Worm (Caenorhabditis elegans): ENCODE results near the gene F36G9.7.

The F36G9.7 gene

ce11 chrV:15955497-15955896 is 14.1 kb downstream of the F36G9.7 start, which contains the start of gene srh-186:
Gene srh-186 (plus strand): TSS chrV:15955797.
- no peak for TF ChIP-seq tbx-8 (GFP tag; optimal IDR thresholded peaks at IDR 0.05)
- no peak for TF ChIP-seq ham-2 (GFP tag; optimal IDR thresholded peaks at IDR 0.05)
- no peak for TF ChIP-seq elt-1 (tag; optimal IDR thresholded peaks at IDR 0.05; ENCODE audit: borderline replicate concordance, insufficient read depth)
- TF ChIP-seq sem-2 (GFP tag; optimal IDR thresholded peaks at IDR 0.05), result no peak
- TF ChIP-seq mab-5 (tag; optimal IDR thresholded peaks at IDR 0.05), result no peak
- no peak for TF ChIP-seq ztf-11 (tag; optimal IDR thresholded peaks at IDR 0.05)
- no peak for TF ChIP-seq cnd-1 (tag; optimal IDR thresholded peaks at IDR 0.05)
- no peak for TF ChIP-seq blmp-1 (tag; optimal IDR thresholded peaks at IDR 0.05)
- TF ChIP-seq snpc-4 (tag; optimal IDR thresholded peaks at IDR 0.05), result no peak
- no peak for TF ChIP-seq lin-32 (GFP tag; optimal IDR thresholded peaks at IDR 0.05)
- TF ChIP-seq lin-13 (tag; optimal IDR thresholded peaks at IDR 0.05), result no peak

ce11 chrV:15954932-15955331 is 14.6 kb downstream of the F36G9.7 start, which contains the start of gene srw-57:
Gene srw-57 (minus strand): TSS chrV:15955032.
- no peak for TF ChIP-seq elt-1 (tag; optimal IDR thresholded peaks at IDR 0.05; ENCODE audit: borderline replicate concordance, insufficient read depth)
- TF ChIP-seq drap-1 (GFP tag; optimal IDR thresholded peaks at IDR 0.05), result no peak
- TF ChIP-seq hlh-1 (tag; optimal IDR thresholded peaks at IDR 0.05), result no peak
- no peak for TF ChIP-seq sptf-1 (tag; optimal IDR thresholded peaks at IDR 0.05)
- no peak for TF ChIP-seq nhr-2 (tag; optimal IDR thresholded peaks at IDR 0.05)

- TF ChIP-seq drap-1 (GFP tag; optimal IDR thresholded peaks at IDR 0.05), result no peak
- TF ChIP-seq nhr-237 (tag; optimal IDR thresholded peaks at IDR 0.05), result no peak
- TF ChIP-seq nhr-76 (tag; optimal IDR thresholded peaks at IDR 0.05), result no peak
- no peak for TF ChIP-seq cnd-1 (tag; optimal IDR thresholded peaks at IDR 0.05)
- no peak for TF ChIP-seq mls-2 (tag; optimal IDR thresholded peaks at IDR 0.05)
- TF ChIP-seq flh-1 (GFP tag; optimal IDR thresholded peaks at IDR 0.05), result no peak
- no peak for TF ChIP-seq mab-5 (tag; optimal IDR thresholded peaks at IDR 0.05)
These were observed 16.8 kb downstream of the F36G9.7 start, which contains the start of gene srw-56 for ce11 chrV:15952762-15953161. Gene srw-56 (minus strand): TSS chrV:15952862.

- no peak for TF ChIP-seq lin-13 (tag; optimal IDR thresholded peaks at IDR 0.05)
- TF ChIP-seq M03D4.4 (tag; optimal IDR thresholded peaks at IDR 0.05), result no peak
- TF ChIP-seq ham-2 (GFP tag; optimal IDR thresholded peaks at IDR 0.05), result no peak
- TF ChIP-seq lin-32 (GFP tag; optimal IDR thresholded peaks at IDR 0.05), result no peak
- TF ChIP-seq hlh-1 (tag; optimal IDR thresholded peaks at IDR 0.05), result no peak
- no peak for TF ChIP-seq zip-8 (tag; optimal IDR thresholded peaks at IDR 0.05)
- TF ChIP-seq pha-4 (tag; optimal IDR thresholded peaks at IDR 0.05), result no peak
- TF ChIP-seq mls-2 (tag; optimal IDR thresholded peaks at IDR 0.05), result no peak
- no peak for TF ChIP-seq tbx-8 (GFP tag; optimal IDR thresholded peaks at IDR 0.05)
- TF ChIP-seq bed-3 (GFP tag; optimal IDR thresholded peaks at IDR 0.05), result no peak
- TF ChIP-seq nhr-237 (tag; optimal IDR thresholded peaks at IDR 0.05), result no peak
- TF ChIP-seq elt-3 (tag; optimal IDR thresholded peaks at IDR 0.05), result no peak
- no peak for TF ChIP-seq nhr-2 (tag; optimal IDR thresholded peaks at IDR 0.05)
- TF ChIP-seq snpc-4 (tag; optimal IDR thresholded peaks at IDR 0.05), result no peak
- TF ChIP-seq sem-2 (GFP tag; optimal IDR thresholded peaks at IDR 0.05), result no peak
- TF ChIP-seq ztf-11 (tag; optimal IDR thresholded peaks at IDR 0.05), result no peak
- TF ChIP-seq elt-1 (tag; optimal IDR thresholded peaks at IDR 0.05; ENCODE audit: borderline replicate concordance, insufficient read depth), result no peak
- no peak for TF ChIP-seq nhr-28 (tag; optimal IDR thresholded peaks at IDR 0.05)
These were observed 18.6 kb downstream of the F36G9.7 start, which contains the start of gene srw-59 for ce11 chrV:15950903-15951302. Gene srw-59 (minus strand): TSS chrV:15951003.

ce11 chrV:15943125-15943524 is 26.4 kb downstream of the F36G9.7 start, which contains the start of gene srw-53:
Gene srw-53 (plus strand): TSS chrV:15943425.
- TF ChIP-seq ceh-83 (GFP tag; optimal IDR thresholded peaks at IDR 0.05), result no peak
- no peak for TF ChIP-seq mls-2 (tag; optimal IDR thresholded peaks at IDR 0.05)
- no peak for TF ChIP-seq nhr-12 (tag; optimal IDR thresholded peaks at IDR 0.05)
- no peak for TF ChIP-seq lin-32 (GFP tag; optimal IDR thresholded peaks at IDR 0.05)
- no peak for TF ChIP-seq unc-120 (tag; optimal IDR thresholded peaks at IDR 0.05; ENCODE audit: poor library complexity, severe bottlenecking)
- no peak for TF ChIP-seq lin-13 (tag; optimal IDR thresholded peaks at IDR 0.05)
- TF ChIP-seq mab-5 (tag; optimal IDR thresholded peaks at IDR 0.05), result no peak
- TF ChIP-seq elt-1 (tag; optimal IDR thresholded peaks at IDR 0.05; ENCODE audit: borderline replicate concordance, insufficient read depth), result no peak
- TF ChIP-seq tbx-8 (GFP tag; optimal IDR thresholded peaks at IDR 0.05), result no peak

- TF ChIP-seq unc-62 (GFP tag; optimal IDR thresholded peaks at IDR 0.05) (no peak), ces-1 (GFP tag; optimal IDR thresholded peaks at IDR 0.05) (no peak), lin-32 (GFP tag; optimal IDR thresholded peaks at IDR 0.05) (no peak), unc-39 (tag; optimal IDR thresholded peaks at IDR 0.05) (no peak), nhr-76 (tag; optimal IDR thresholded peaks at IDR 0.05) (no peak), zip-8 (tag; optimal IDR thresholded peaks at IDR 0.05) (no peak), sem-2 (GFP tag; optimal IDR thresholded peaks at IDR 0.05) (no peak), elt-1 (tag; optimal IDR thresholded peaks at IDR 0.05; ENCODE audit: borderline replicate concordance, insufficient read depth) (no peak), ceh-83 (GFP tag; optimal IDR thresholded peaks at IDR 0.05) (no peak), ceh-39 (tag; optimal IDR thresholded peaks at IDR 0.05) (no peak), mls-2 (tag; optimal IDR thresholded peaks at IDR 0.05) (no peak), pha-4 (tag; optimal IDR thresholded peaks at IDR 0.05) (no peak)
These were observed 29.3 kb downstream of the F36G9.7 start, which contains the start of gene srw-55 for ce11 chrV:15940254-15940653. Gene srw-55 (minus strand): TSS chrV:15940354.
